Fruit fly (Drosophila melanogaster) Kc167 (cell line): ENCODE measurements around the gene Kaz-m1.

ENCODE experiments used
- Myc ChIP-seq: fragments of >200 bp; optimal IDR thresholded peaks from 2 replicates; lab custom pipeline; 2017; ENCODE audit warnings: missing external identifiers
- Sin3A ChIP-seq: fragments of >200 bp; optimal IDR thresholded peaks from 2 replicates; lab custom pipeline; 2018; ENCODE audit warnings: missing external identifiers
- h ChIP-seq: fragments of >200 bp; optimal IDR thresholded peaks from 3 replicates; lab custom pipeline; 2018; ENCODE audit warnings: missing external identifiers
- psq ChIP-seq: fragments of >200 bp; optimal IDR thresholded peaks from 2 replicates; lab custom pipeline; 2017; ENCODE audit warnings: missing external identifiers
- ttk ChIP-seq: sonication (Bioruptor generic); optimal IDR thresholded peaks from 2 replicates; lab custom pipeline; 2017; ENCODE audit warnings: missing external identifiers

DNA sequence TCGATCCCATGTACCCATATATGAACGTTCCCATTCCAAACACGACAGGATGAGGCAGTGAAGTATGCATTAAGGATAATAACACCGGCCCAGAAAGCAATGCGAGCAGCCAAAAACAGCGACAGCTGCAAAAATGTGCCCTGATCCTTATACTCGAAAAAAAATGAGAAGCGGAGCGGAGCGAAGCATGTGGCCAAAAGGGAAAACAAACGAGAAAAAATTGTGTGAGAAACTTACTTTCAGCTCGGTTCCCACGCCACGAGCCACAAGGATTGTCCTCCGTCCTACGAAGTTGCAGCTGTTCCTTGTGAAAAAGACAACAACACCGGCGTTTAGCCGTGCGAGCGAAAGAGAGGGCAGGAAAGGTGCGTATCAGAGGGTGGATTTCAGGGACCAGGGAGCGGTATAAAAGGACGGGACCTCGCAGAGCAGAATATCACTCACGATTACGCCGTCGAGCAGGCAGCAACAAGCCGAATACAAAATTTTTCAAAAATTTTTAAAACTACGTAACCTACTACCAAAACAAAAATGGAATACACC lies 25.3 kb downstream of the Kaz-m1 start:
- TF ChIP-seq Sin3A (lab: Kevin White, UChicago) (no peak), psq (lab: Kevin White, UChicago) (no peak), ttk (lab: Kevin White, UChicago) (no peak), Myc (lab: Kevin White, UChicago) (no peak), h (no peak)
